Worm (Caenorhabditis elegans) whole organism, young adult: ENCODE measurements around the gene tra-2.

ENCODE experiments used
- B0261.1 ChIP-seq: sonication (generic microtip); optimal IDR thresholded peaks from 2 replicates; lab custom pipeline; 2016; ENCODE audit warnings: mild to moderate bottlenecking, missing genetic modification characterization, moderate library complexity, missing compliant biosample characterization
- B0336.3 ChIP-seq: fragments of 200-800 bp; sonication (Bioruptor generic); IDR thresholded peaks from 2 replicates; pipeline ENCODE4 v1.3.6; 2022; ENCODE audit warnings: missing genetic modification characterization, missing compliant biosample characterization
- C06A6.2 ChIP-seq: fragments of 200-800 bp; sonication (Bioruptor generic); conservative IDR thresholded peaks from 2 replicates; pipeline ENCODE4 v1.3.6; 2022; ENCODE audit warnings: missing genetic modification characterization, missing compliant biosample characterization
- F10E7.11 ChIP-seq: sonication (generic microtip); optimal IDR thresholded peaks from 2 replicates; lab custom pipeline; 2017; ENCODE audit warnings: mild to moderate bottlenecking, missing genetic modification characterization, moderate library complexity, missing compliant biosample characterization
- F22D6.2 ChIP-seq: sonication (generic microtip); optimal IDR thresholded peaks from 2 replicates; lab custom pipeline; 2016; ENCODE audit warnings: mild to moderate bottlenecking, missing genetic modification characterization, missing compliant biosample characterization
- F37B4.10 ChIP-seq: fragments of 200-800 bp; sonication (Bioruptor generic); IDR thresholded peaks from 2 replicates; pipeline ENCODE4 v1.3.6; 2022; ENCODE audit warnings: missing genetic modification characterization, missing compliant biosample characterization
- F39B2.1 ChIP-seq: fragments of 200-800 bp; sonication (Bioruptor generic); IDR thresholded peaks from 2 replicates; pipeline ENCODE4 v1.3.6; 2022; ENCODE audit warnings: missing genetic modification reagents, missing genetic modification characterization, missing compliant biosample characterization
- F52B5.7 ChIP-seq: sonication (generic microtip); optimal IDR thresholded peaks from 2 replicates; lab custom pipeline; 2016; ENCODE audit warnings: mild to moderate bottlenecking, missing genetic modification characterization, missing compliant biosample characterization
- T26A5.8 ChIP-seq: sonication (generic microtip); optimal IDR thresholded peaks from 2 replicates; lab custom pipeline; 2016; ENCODE audit warnings: missing genetic modification characterization, missing compliant biosample characterization
- Y53F4B.3 ChIP-seq: fragments of 200-800 bp; sonication (Bioruptor generic); IDR thresholded peaks from 2 replicates; pipeline ENCODE4 v1.3.6; 2022; ENCODE audit warnings: missing genetic modification reagents, missing genetic modification characterization, missing compliant biosample characterization
- Y95B8A.8 ChIP-seq: fragments of 200-800 bp; sonication (Bioruptor generic); IDR thresholded peaks from 2 replicates; pipeline ENCODE4 v1.3.6; 2022; ENCODE audit warnings: missing genetic modification reagents, missing genetic modification characterization, missing compliant biosample characterization
- ama-1 ChIP-seq, 3 experiments: fragments of 150-350 bp in 1 of 3; sonication (generic microtip) in 2 of 3; optimal IDR thresholded peaks; 2 replicates each; lab custom pipeline; 2014 to 2018; ENCODE audit warnings: missing biosample characterization in 2 of 3, missing genetic modification characterization in 2 of 3, missing genetic modification reagents in 2 of 3
- athp-1 ChIP-seq: sonication (generic microtip); optimal IDR thresholded peaks from 2 replicates; lab custom pipeline; 2017; ENCODE audit warnings: mild to moderate bottlenecking, missing genetic modification characterization, missing compliant biosample characterization
- attf-3 ChIP-seq: fragments of 200-800 bp; sonication (Bioruptor generic); conservative IDR thresholded peaks from 2 replicates; pipeline ENCODE4 v1.3.6; 2022; ENCODE audit warnings: missing genetic modification reagents, missing genetic modification characterization, missing compliant biosample characterization
- bed-1 ChIP-seq: fragments of 200-800 bp; sonication (Bioruptor generic); IDR thresholded peaks from 2 replicates; pipeline ENCODE4 v1.3.6; 2022; ENCODE audit warnings: missing genetic modification reagents, missing genetic modification characterization, missing compliant biosample characterization
- ceh-58 ChIP-seq: fragments of 200-800 bp; sonication (Bioruptor generic); IDR thresholded peaks from 2 replicates; pipeline ENCODE4 v1.3.6; 2022; ENCODE audit warnings: missing genetic modification characterization, missing compliant biosample characterization
- die-1 ChIP-seq: sonication (generic microtip); optimal IDR thresholded peaks from 2 replicates; lab custom pipeline; 2016; ENCODE audit warnings: missing genotype, mild to moderate bottlenecking, missing genetic modification characterization, missing compliant biosample characterization
- dox-1 ChIP-seq: fragments of 200-800 bp; sonication (Bioruptor generic); IDR thresholded peaks from 2 replicates; pipeline ENCODE4 v1.3.6; 2022; ENCODE audit warnings: missing genetic modification reagents, missing genetic modification characterization, missing compliant biosample characterization
- efl-1 ChIP-seq: fragments of 150-350 bp; optimal IDR thresholded peaks from 2 replicates; lab custom pipeline; 2014; ENCODE audit warnings: missing biosample characterization, missing genetic modification reagents, missing genetic modification characterization
- egrh-3 ChIP-seq: fragments of 200-800 bp; sonication (Bioruptor generic); IDR thresholded peaks from 2 replicates; pipeline ENCODE4 v1.3.6; 2022; ENCODE audit warnings: missing genetic modification reagents, missing genetic modification characterization, missing compliant biosample characterization
- ekl-4 ChIP-seq: fragments of 200-800 bp; sonication (Bioruptor generic); IDR thresholded peaks from 2 replicates; pipeline ENCODE4 v1.3.6; 2022; ENCODE audit warnings: missing genetic modification reagents, missing genetic modification characterization, missing compliant biosample characterization
- gei-17 ChIP-seq: fragments of 200-800 bp; sonication (Bioruptor generic); optimal IDR thresholded peaks from 2 replicates; lab custom pipeline; 2018; ENCODE audit warnings: mild to moderate bottlenecking, missing genetic modification characterization, missing compliant biosample characterization
- hlh-12 ChIP-seq: sonication (generic microtip); optimal IDR thresholded peaks from 2 replicates; lab custom pipeline; 2016; ENCODE audit warnings: missing genetic modification characterization, missing compliant biosample characterization
- hsf-1 ChIP-seq: fragments of 200-800 bp; sonication (Bioruptor generic); IDR thresholded peaks from 2 replicates; pipeline ENCODE4 v1.3.6; 2022; ENCODE audit warnings: missing genetic modification reagents, missing genetic modification characterization, missing compliant biosample characterization
- lin-35 ChIP-seq, 3 experiments: fragments of 150-350 bp in 2 of 3; sonication (generic microtip) in 1 of 3; optimal IDR thresholded peaks; 2 replicates each; lab custom pipeline; 2014 to 2018; ENCODE audit warnings: missing biosample characterization in 3 of 3, missing genetic modification characterization in 3 of 3, missing genetic modification reagents in 3 of 3
- madf-6 ChIP-seq: fragments of 200-800 bp; sonication (Bioruptor generic); IDR thresholded peaks from 2 replicates; pipeline ENCODE4 v1.3.6; 2022; ENCODE audit warnings: missing genetic modification reagents, missing genetic modification characterization, missing compliant biosample characterization
- nfya-1 ChIP-seq: sonication (generic microtip); optimal IDR thresholded peaks from 2 replicates; lab custom pipeline; 2017; ENCODE audit warnings: antibody characterized with exemption, missing compliant biosample characterization, missing genetic modification characterization, borderline replicate concordance; ENCODE audit not compliant: insufficient read depth
- nfya-2 ChIP-seq: fragments of 200-800 bp; sonication (Bioruptor generic); IDR thresholded peaks from 2 replicates; pipeline ENCODE4 v1.3.6; 2022; ENCODE audit warnings: missing genetic modification reagents, missing genetic modification characterization, missing compliant biosample characterization
- nhr-120 ChIP-seq: fragments of 200-800 bp; sonication (Bioruptor generic); IDR thresholded peaks from 2 replicates; pipeline ENCODE4 v1.3.6; 2022; ENCODE audit warnings: missing genetic modification characterization, missing compliant biosample characterization
- nhr-80 ChIP-seq: sonication (generic microtip); optimal IDR thresholded peaks from 2 replicates; lab custom pipeline; 2016; ENCODE audit warnings: missing genetic modification characterization, missing compliant biosample characterization
- pbrm-1 ChIP-seq: fragments of 200-800 bp; sonication (Bioruptor generic); IDR thresholded peaks from 2 replicates; pipeline ENCODE4 v1.3.6; 2022; ENCODE audit warnings: missing genetic modification reagents, missing genetic modification characterization, missing compliant biosample characterization
- rec-8 ChIP-seq, 2 experiments: sonication (generic microtip); optimal IDR thresholded peaks; 2 replicates each; lab custom pipeline; 2016; ENCODE audit warnings: mild to moderate bottlenecking in 2 of 2, missing genetic modification characterization in 2 of 2, missing genetic modification reagents in 2 of 2, missing genotype in 2 of 2, missing biosample characterization in 1 of 2, missing compliant biosample characterization in 1 of 2, moderate library complexity in 1 of 2
- sdz-38 ChIP-seq: sonication (generic microtip); optimal IDR thresholded peaks from 2 replicates; lab custom pipeline; 2016; ENCODE audit warnings: missing genotype, missing genetic modification characterization, missing compliant biosample characterization
- sptf-2 ChIP-seq: fragments of 200-800 bp; sonication (Bioruptor generic); optimal IDR thresholded peaks from 2 replicates; lab custom pipeline; 2018; ENCODE audit warnings: mild to moderate bottlenecking, missing genetic modification characterization, missing compliant biosample characterization
- tlf-1 ChIP-seq: fragments of 200-800 bp; sonication (Bioruptor generic); optimal IDR thresholded peaks from 2 replicates; lab custom pipeline; 2018; ENCODE audit warnings: mild to moderate bottlenecking, missing genetic modification characterization, missing compliant biosample characterization
- unc-130 ChIP-seq: sonication (generic microtip); optimal IDR thresholded peaks from 2 replicates; lab custom pipeline; 2016; ENCODE audit warnings: missing genetic modification reagents, missing genetic modification characterization, missing compliant biosample characterization
- unc-62 ChIP-seq: fragments of 150-350 bp; optimal IDR thresholded peaks from 2 replicates; lab custom pipeline; 2014; ENCODE audit warnings: missing biosample characterization, missing genetic modification reagents, missing genetic modification characterization
- zfh-2 ChIP-seq: fragments of 200-800 bp; sonication (Bioruptor generic); conservative IDR thresholded peaks from 2 replicates; pipeline ENCODE4 v1.3.6; 2022; ENCODE audit warnings: missing genetic modification reagents, missing genetic modification characterization, missing compliant biosample characterization
- zim-3 ChIP-seq: sonication (generic microtip); optimal IDR thresholded peaks from 2 replicates; lab custom pipeline; 2017; ENCODE audit warnings: mild to moderate bottlenecking, missing genetic modification characterization, moderate library complexity, missing compliant biosample characterization
- ztf-18 ChIP-seq: sonication (generic microtip); optimal IDR thresholded peaks from 2 replicates; lab custom pipeline; 2016; ENCODE audit warnings: missing genotype, mild to moderate bottlenecking, missing genetic modification characterization, missing compliant biosample characterization
- ztf-26 ChIP-seq: sonication (generic microtip); optimal IDR thresholded peaks from 2 replicates; lab custom pipeline; 2017; ENCODE audit warnings: missing genetic modification characterization, missing compliant biosample characterization
- ztf-28 ChIP-seq: fragments of 200-800 bp; sonication (Bioruptor generic); IDR thresholded peaks from 2 replicates; pipeline ENCODE4 v1.3.6; 2022; ENCODE audit warnings: missing genetic modification reagents, missing genetic modification characterization, missing compliant biosample characterization
- ztf-3 ChIP-seq: fragments of 200-800 bp; sonication (Bioruptor generic); optimal IDR thresholded peaks from 2 replicates; lab custom pipeline; 2018; ENCODE audit warnings: mild to moderate bottlenecking, missing genetic modification characterization, missing compliant biosample characterization
- ztf-6 ChIP-seq: fragments of 200-800 bp; sonication (Bioruptor generic); IDR thresholded peaks from 2 replicates; pipeline ENCODE4 v1.3.6; 2022; ENCODE audit warnings: missing genetic modification reagents, missing genetic modification characterization, missing compliant biosample characterization

The tra-2 gene

DNA sequence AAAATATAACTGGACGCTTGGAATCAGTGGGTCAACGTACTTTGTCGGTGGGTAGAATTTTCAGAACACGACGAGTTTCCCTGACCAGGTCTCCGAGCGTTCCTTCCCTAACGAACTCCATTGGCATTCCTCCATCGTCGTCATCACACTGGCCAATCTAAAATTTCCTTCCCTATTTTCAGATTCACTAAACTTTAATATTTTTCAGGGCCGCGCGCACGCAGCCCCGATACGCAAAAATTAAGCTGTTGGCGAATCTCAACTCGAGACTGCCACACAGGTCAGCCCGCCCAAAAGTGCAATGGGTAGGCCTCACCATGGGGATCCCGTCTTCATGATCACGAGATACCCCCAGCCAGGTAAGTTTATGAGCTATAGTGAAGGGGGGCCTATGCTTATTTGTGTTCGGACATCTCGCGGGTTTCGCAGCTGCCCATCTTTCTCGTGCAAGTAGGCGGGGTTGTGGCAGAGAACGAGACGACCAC is 2.8 kb upstream of the tra-2 start (continued):
- TF ChIP-seq C06A6.2 (GFP tag; lab: Robert Waterston, UW) (peak; percentile 67), pbrm-1 (GFP tag; lab: Robert Waterston, UW) (peak; percentile 93), ekl-4 (GFP tag; lab: Robert Waterston, UW) (peak; percentile 93), ztf-26 (tag; lab: Kevin White, UChicago) (peak; percentile 13), sdz-38 (no peak), madf-6 (GFP tag; lab: Robert Waterston, UW) (peak; percentile 88), rec-8 (tag; optimal IDR thresholded peaks at IDR 0.05; lab: Kevin White, UChicago) (peak in 1 of 2 experiments; percentile 61), nhr-120 (GFP tag; lab: Robert Waterston, UW) (no peak), ceh-58 (no peak), B0336.3 (peak; percentile 97), hsf-1 (GFP tag; lab: Robert Waterston, UW) (peak; percentile 58), F10E7.11 (tag; lab: Kevin White, UChicago) (peak; percentile 79), zim-3 (tag; lab: Kevin White, UChicago) (peak; percentile 21), Y53F4B.3 (peak; percentile 29; the same call in 1 of the 2 replicates), egrh-3 (GFP tag; lab: Robert Waterston, UW) (peak; percentile 74), ztf-6 (0 out of 2 replicates have a peak, but pooled peaks have one; percentile 73), F37B4.10 (GFP tag; lab: Robert Waterston, UW) (no peak), F39B2.1 (GFP tag; lab: Robert Waterston, UW) (peak; percentile 53; the same call in 1 of the 2 replicates), zfh-2 (GFP tag; lab: Robert Waterston, UW) (no peak; the same call in 1 of the 2 replicates), unc-130 (GFP tag; lab: Kevin White, UChicago) (peak; percentile 85), lin-35 (GFP tag; optimal IDR thresholded peaks at IDR 0.05; lab: Kevin White, UChicago) (peak in 1 of 3 experiments; percentile 44), efl-1 (GFP tag; lab: Kevin White, UChicago) (peak; percentile 31), F22D6.2 (tag; lab: Kevin White, UChicago) (no peak), ztf-18 (peak; percentile 70), Y95B8A.8 (GFP tag; lab: Robert Waterston, UW) (peak; percentile 81), ztf-28 (GFP tag; lab: Robert Waterston, UW) (peak; percentile 68; the same call in 1 of the 2 replicates), nhr-80 (tag; lab: Kevin White, UChicago) (no peak), die-1 (peak; percentile 59), ztf-3 (GFP tag; lab: Kevin White, UChicago) (peak; percentile 9), hlh-12 (tag; lab: Kevin White, UChicago) (peak; percentile 29), dox-1 (GFP tag; lab: Robert Waterston, UW) (peak; percentile 95), F52B5.7 (tag; lab: Kevin White, UChicago) (peak; percentile 67), gei-17 (peak; percentile 38), ama-1 (optimal IDR thresholded peaks at IDR 0.05; lab: Kevin White, UChicago) (peak; percentile 64), ama-1 (GFP tag; optimal IDR thresholded peaks at IDR 0.05; lab: Kevin White, UChicago) (peak in 1 of 2 experiments; percentile 59), B0261.1 (peak; percentile 40), athp-1 (peak; percentile 87), T26A5.8 (tag; lab: Kevin White, UChicago) (peak; percentile 49), nfya-1 (tag; lab: Kevin White, UChicago) (no peak), sptf-2 (peak; percentile 78), bed-1 (GFP tag; lab: Robert Waterston, UW) (no peak), attf-3 (peak; percentile 83), tlf-1 (GFP tag; lab: Kevin White, UChicago) (peak; percentile 59), unc-62 (no peak), nfya-2 (GFP tag; lab: Robert Waterston, UW) (peak; percentile 58; the same call in 1 of the 2 replicates)
